Worm (Caenorhabditis elegans): Measurements from ENCODE around the gene nlp-76.

DNA sequence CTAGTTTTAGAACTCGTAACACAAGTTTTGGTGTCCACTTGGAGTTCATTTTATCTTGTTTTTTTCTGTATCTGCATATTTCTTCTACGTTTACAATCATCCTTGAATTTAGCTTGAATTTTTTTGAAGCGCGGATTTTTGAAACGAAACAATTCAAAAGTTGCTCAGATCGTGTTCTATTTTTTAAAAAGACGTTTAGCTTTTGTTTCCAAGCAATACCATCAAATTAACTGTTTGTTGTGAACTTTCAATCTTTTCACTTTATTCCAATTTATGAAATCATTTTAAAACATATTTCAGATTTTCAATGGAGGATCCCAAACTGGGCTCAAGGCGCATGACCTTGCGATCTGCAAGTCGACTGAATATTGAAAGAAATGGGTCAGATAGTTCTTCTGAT, 44.5 kb downstream of the nlp-76 start, which contains the start of gene R09A8.2:
- TF ChIP-seq lsy-2 (tag; optimal IDR thresholded peaks at IDR 0.05) (no peak), unc-39 (tag; optimal IDR thresholded peaks at IDR 0.05) (no peak), nhr-237 (tag; optimal IDR thresholded peaks at IDR 0.05) (no peak), snpc-4 (tag; optimal IDR thresholded peaks at IDR 0.05) (no peak), blmp-1 (tag; optimal IDR thresholded peaks at IDR 0.05) (no peak), nhr-28 (tag; optimal IDR thresholded peaks at IDR 0.05) (no peak), ces-1 (GFP tag; optimal IDR thresholded peaks at IDR 0.05) (no peak), ceh-39 (tag; optimal IDR thresholded peaks at IDR 0.05) (no peak), unc-62 (GFP tag; optimal IDR thresholded peaks at IDR 0.05) (no peak), elt-3 (tag; optimal IDR thresholded peaks at IDR 0.05) (no peak), lin-32 (GFP tag; optimal IDR thresholded peaks at IDR 0.05) (no peak), drap-1 (GFP tag; optimal IDR thresholded peaks at IDR 0.05) (no peak), flh-1 (GFP tag; optimal IDR thresholded peaks at IDR 0.05) (no peak), tbx-8 (GFP tag; optimal IDR thresholded peaks at IDR 0.05) (no peak)

All from whole organism, mixed stage, embryonic.